Fruit fly (Drosophila melanogaster): Measurements from ENCODE around the gene obst-A.

DNA sequence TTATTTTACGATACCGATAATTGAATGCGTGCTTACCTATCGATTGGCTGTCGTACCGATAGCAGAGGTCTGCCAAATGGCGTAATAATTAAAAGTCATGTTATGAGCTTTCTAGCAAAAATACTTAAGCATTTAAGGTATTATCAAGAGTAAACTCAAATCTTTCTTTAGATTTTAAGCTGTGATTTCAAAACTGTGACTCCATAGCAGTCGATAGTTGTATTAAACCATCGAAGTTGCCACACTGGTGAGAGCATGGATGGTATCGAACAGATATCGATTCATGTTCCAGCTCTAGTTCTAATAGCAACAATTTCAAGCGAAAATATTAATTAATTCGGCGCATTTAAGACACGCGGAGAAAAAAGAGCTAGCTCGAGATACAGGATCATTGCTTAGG, 11.4 kb downstream of the obst-A start, which contains the start of the genes CG17068 and Rab10:
- no peak for TF ChIP-seq Sin3A (optimal IDR thresholded peaks at IDR 0.05)
- TF ChIP-seq psq (optimal IDR thresholded peaks at IDR 0.05): no peak
- no peak for TF ChIP-seq insv (optimal IDR thresholded peaks at IDR 0.05)
